Fruit fly (Drosophila melanogaster) whole organism, prepupa: ENCODE results near the gene Brd.

Source experiments
- eg ChIP-seq: fragments of 200-800 bp; sonication (Bioruptor generic); IDR thresholded peaks from 3 replicates; pipeline ENCODE4 v1.3.6; 2022; ENCODE audit warnings: missing biosample characterization, missing genetic modification characterization
- spab ChIP-seq: fragments of 200-800 bp; sonication (Bioruptor generic); optimal IDR thresholded peaks from 2 replicates; lab custom pipeline; 2017; ENCODE audit warnings: missing biosample characterization, mild to moderate bottlenecking, missing genetic modification characterization, missing genetic modification reagents

DNA sequence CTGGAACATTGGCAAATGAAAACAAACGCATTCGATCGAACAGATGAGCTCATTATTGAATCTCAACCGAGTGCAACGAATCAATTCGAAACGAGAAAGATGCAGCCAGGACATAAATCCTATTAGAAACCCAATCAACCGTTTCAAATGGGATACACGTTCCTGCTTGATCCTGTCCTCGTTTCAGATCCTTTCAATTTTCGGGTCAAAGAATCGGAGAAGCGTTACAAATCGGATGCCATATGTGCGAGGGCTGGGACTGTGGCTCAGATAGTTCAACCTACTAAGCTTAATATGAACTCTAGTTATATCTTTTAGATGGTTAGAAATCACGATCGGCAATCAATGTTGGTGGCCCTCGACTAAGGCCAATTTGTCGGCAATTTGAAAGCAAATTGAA lies 22.5 kb upstream of the Brd start:
- TF ChIP-seq eg (GFP tag; lab: Robert Waterston, UW) (no peak), spab (GFP tag; lab: Kevin White, UChicago) (no peak)
